Worm (Caenorhabditis elegans) whole organism, L4 larva: Measurements from ENCODE around the gene srh-31.

Experiments used
- F37D6.2 ChIP-seq: sonication (generic microtip); optimal IDR thresholded peaks from 2 replicates; lab custom pipeline; 2016; ENCODE audit warnings: mild to moderate bottlenecking, missing genetic modification characterization, missing compliant biosample characterization
- F44E2.7 ChIP-seq: fragments of 200-800 bp; sonication (Bioruptor generic); IDR thresholded peaks from 2 replicates; pipeline ENCODE4 v2.1.2; 2022; ENCODE audit warnings: missing genetic modification characterization, missing compliant biosample characterization
- R02D3.7 ChIP-seq: fragments of 150-350 bp; sonication (generic microtip); optimal IDR thresholded peaks from 3 replicates; lab custom pipeline; 2014; ENCODE audit warnings: missing biosample characterization, missing genetic modification characterization
- T26A8.4 ChIP-seq: fragments of 200-800 bp; sonication (Bioruptor generic); IDR thresholded peaks from 2 replicates; pipeline ENCODE4 v1.3.6; 2022; ENCODE audit warnings: missing genetic modification characterization, missing compliant biosample characterization
- Y48G9A.11 ChIP-seq: fragments of 200-800 bp; sonication (Bioruptor generic); IDR thresholded peaks from 2 replicates; pipeline ENCODE4 v1.3.6; 2022; ENCODE audit warnings: missing genetic modification reagents, missing genetic modification characterization, missing compliant biosample characterization
- ama-1 ChIP-seq: fragments of 150-350 bp; optimal IDR thresholded peaks from 2 replicates; lab custom pipeline; 2014; ENCODE audit warnings: inconsistent platforms, mixed read lengths
- arid-1 ChIP-seq: fragments of 200-800 bp; sonication (Bioruptor generic); conservative IDR thresholded peaks from 2 replicates; pipeline ENCODE4 v1.3.6; 2022; ENCODE audit warnings: missing genetic modification reagents, missing genetic modification characterization, missing compliant biosample characterization
- ceh-32 ChIP-seq: sonication (generic microtip); optimal IDR thresholded peaks from 2 replicates; lab custom pipeline; 2016; ENCODE audit warnings: mild to moderate bottlenecking, missing genetic modification characterization, missing compliant biosample characterization; ENCODE audit not compliant: poor library complexity
- ceh-44 ChIP-seq: fragments of 200-800 bp; sonication (Bioruptor generic); IDR thresholded peaks from 2 replicates; pipeline ENCODE4 v1.3.6; 2022; ENCODE audit warnings: missing genetic modification reagents, missing genetic modification characterization, missing compliant biosample characterization
- ceh-82 ChIP-seq: sonication (generic microtip); optimal IDR thresholded peaks from 2 replicates; lab custom pipeline; 2017; ENCODE audit warnings: missing biosample characterization, missing genetic modification characterization
- ces-1 ChIP-seq: fragments of 150-350 bp; sonication (generic microtip); optimal IDR thresholded peaks from 4 replicates; lab custom pipeline; 2014; ENCODE audit warnings: missing biosample characterization, missing genetic modification reagents, missing genetic modification characterization
- ctbp-1 ChIP-seq: fragments of 200-800 bp; sonication (Bioruptor generic); IDR thresholded peaks from 2 replicates; pipeline ENCODE4 v1.3.6; 2022; ENCODE audit warnings: missing genetic modification reagents, missing genetic modification characterization, missing compliant biosample characterization
- daf-16 ChIP-seq, 3 experiments: sonication (generic microtip); optimal IDR thresholded peaks; 2 replicates each; lab custom pipeline; 2016 to 2017; ENCODE audit warnings: missing genetic modification characterization in 3 of 3, missing genetic modification reagents in 3 of 3, mild to moderate bottlenecking in 2 of 3, missing compliant biosample characterization in 2 of 3, missing biosample characterization in 1 of 3, moderate library complexity in 1 of 3
- daf-19 ChIP-seq: fragments of 200-800 bp; sonication (Bioruptor generic); conservative IDR thresholded peaks from 2 replicates; pipeline ENCODE4 v1.3.6; 2022; ENCODE audit warnings: missing genetic modification characterization, missing compliant biosample characterization
- dpl-1 ChIP-seq: fragments of 150-350 bp; optimal IDR thresholded peaks from 2 replicates; lab custom pipeline; 2014; ENCODE audit warnings: missing biosample characterization, missing genetic modification reagents, missing genetic modification characterization
- duxl-1 ChIP-seq: sonication (generic microtip); optimal IDR thresholded peaks from 2 replicates; lab custom pipeline; 2016; ENCODE audit warnings: mild to moderate bottlenecking, missing genetic modification characterization, moderate library complexity, missing compliant biosample characterization; ENCODE audit not compliant: poor library complexity
- dve-1 ChIP-seq: sonication (generic microtip); optimal IDR thresholded peaks from 2 replicates; lab custom pipeline; 2017; ENCODE audit warnings: antibody characterized with exemption, mild to moderate bottlenecking, missing genetic modification characterization, missing compliant biosample characterization; ENCODE audit not compliant: insufficient read depth
- fkh-10 ChIP-seq: fragments of 150-350 bp; optimal IDR thresholded peaks from 2 replicates; lab custom pipeline; 2014; ENCODE audit warnings: missing biosample characterization, missing genetic modification reagents, missing genetic modification characterization
- fos-1 ChIP-seq: fragments of 150-350 bp; optimal IDR thresholded peaks from 2 replicates; lab custom pipeline; 2014; ENCODE audit warnings: missing biosample characterization, missing genetic modification characterization
- gei-8 ChIP-seq: fragments of 200-800 bp; sonication (Bioruptor generic); optimal IDR thresholded peaks from 2 replicates; lab custom pipeline; 2018; ENCODE audit warnings: mild to moderate bottlenecking, missing genetic modification characterization, missing compliant biosample characterization
- hif-1 ChIP-seq, 2 experiments: sonication (generic microtip); optimal IDR thresholded peaks; 2 replicates each; lab custom pipeline; 2016 to 2017; ENCODE audit warnings: missing compliant biosample characterization in 2 of 2, missing genetic modification characterization in 2 of 2, missing genetic modification reagents in 2 of 2, missing genotype in 2 of 2, mild to moderate bottlenecking in 1 of 2
- hlh-11 ChIP-seq: fragments of 200-800 bp; sonication (Bioruptor generic); optimal IDR thresholded peaks from 2 replicates; lab custom pipeline; 2018; ENCODE audit warnings: mild to moderate bottlenecking, missing genetic modification characterization, missing compliant biosample characterization
- jun-1 ChIP-seq: fragments of 150-350 bp; optimal IDR thresholded peaks from 2 replicates; lab custom pipeline; 2014; ENCODE audit warnings: missing biosample characterization, missing genetic modification reagents, missing genetic modification characterization
- lim-7 ChIP-seq: fragments of 200-800 bp; sonication (Bioruptor generic); IDR thresholded peaks from 2 replicates; pipeline ENCODE4 v1.3.6; 2022; ENCODE audit warnings: missing genetic modification characterization, missing compliant biosample characterization
- lin-29 ChIP-seq: fragments of 200-800 bp; sonication (Bioruptor generic); IDR thresholded peaks from 2 replicates; pipeline ENCODE4 v1.3.6; 2022; ENCODE audit warnings: missing genetic modification reagents, missing genetic modification characterization, missing compliant biosample characterization
- lin-38 ChIP-seq: fragments of 200-800 bp; sonication (Bioruptor generic); IDR thresholded peaks from 2 replicates; pipeline ENCODE4 v1.3.6; 2022; ENCODE audit warnings: missing genetic modification reagents, missing genetic modification characterization, missing compliant biosample characterization
- lsy-2 ChIP-seq, 2 experiments: fragments of 150-350 bp in 1 of 2; sonication (generic microtip) in 1 of 2; optimal IDR thresholded peaks; 2 replicates each; lab custom pipeline; 2014 to 2017; ENCODE audit warnings: missing biosample characterization in 2 of 2, missing genetic modification characterization in 2 of 2
- madf-9 ChIP-seq: fragments of 200-800 bp; sonication (Bioruptor generic); conservative IDR thresholded peaks from 2 replicates; pipeline ENCODE4 v1.3.6; 2022; ENCODE audit warnings: missing genetic modification reagents, missing genetic modification characterization, missing compliant biosample characterization
- mep-1 ChIP-seq: fragments of 150-350 bp; sonication (generic microtip); optimal IDR thresholded peaks from 3 replicates; lab custom pipeline; 2014; ENCODE audit warnings: missing biosample characterization, missing genetic modification characterization
- mes-2 ChIP-seq: sonication (generic microtip); optimal IDR thresholded peaks from 2 replicates; lab custom pipeline; 2016; ENCODE audit warnings: missing genotype, mild to moderate bottlenecking, missing genetic modification characterization, missing compliant biosample characterization; ENCODE audit not compliant: poor library complexity, severe bottlenecking
- mxl-2 ChIP-seq: fragments of 200-800 bp; sonication (Bioruptor generic); conservative IDR thresholded peaks from 2 replicates; pipeline ENCODE4 v1.3.6; 2022; ENCODE audit warnings: missing genetic modification reagents, missing genetic modification characterization, missing compliant biosample characterization
- nhr-102 ChIP-seq: sonication (generic microtip); optimal IDR thresholded peaks from 2 replicates; lab custom pipeline; 2016; ENCODE audit warnings: mild to moderate bottlenecking, missing genetic modification characterization, moderate library complexity, missing compliant biosample characterization
- nhr-11 ChIP-seq: fragments of 150-350 bp; optimal IDR thresholded peaks from 2 replicates; lab custom pipeline; 2014; ENCODE audit warnings: missing biosample characterization, missing genetic modification characterization
- nhr-25 ChIP-seq: sonication (generic microtip); optimal IDR thresholded peaks from 2 replicates; lab custom pipeline; 2017; ENCODE audit warnings: missing genetic modification characterization, mild to moderate bottlenecking, missing compliant biosample characterization, antibody characterized with exemption, moderate library complexity, borderline replicate concordance; ENCODE audit not compliant: insufficient read depth
- nhr-28 ChIP-seq: fragments of 150-350 bp; optimal IDR thresholded peaks from 2 replicates; lab custom pipeline; 2014; ENCODE audit warnings: missing biosample characterization, missing genetic modification characterization
- nhr-41 ChIP-seq: fragments of 200-800 bp; sonication (Bioruptor generic); IDR thresholded peaks from 2 replicates; pipeline ENCODE4 v1.3.6; 2022; ENCODE audit warnings: missing genetic modification reagents, missing genetic modification characterization, missing compliant biosample characterization
- nhr-77 ChIP-seq: fragments of 150-350 bp; optimal IDR thresholded peaks from 2 replicates; lab custom pipeline; 2014; ENCODE audit warnings: missing biosample characterization, missing genetic modification characterization
- pqm-1 ChIP-seq: sonication (generic microtip); optimal IDR thresholded peaks from 2 replicates; lab custom pipeline; 2017; ENCODE audit warnings: missing biosample characterization, missing genetic modification characterization
- saeg-2 ChIP-seq: fragments of 200-800 bp; sonication (Bioruptor generic); IDR thresholded peaks from 2 replicates; pipeline ENCODE4 v1.3.6; 2022; ENCODE audit warnings: missing genetic modification reagents, missing genetic modification characterization, missing compliant biosample characterization
- set-16 ChIP-seq: fragments of 200-800 bp; sonication (Bioruptor generic); IDR thresholded peaks from 2 replicates; pipeline ENCODE4 v1.3.6; 2022; ENCODE audit warnings: missing genetic modification reagents, missing genetic modification characterization, missing compliant biosample characterization
- skn-1 ChIP-seq: fragments of 150-350 bp; optimal IDR thresholded peaks from 2 replicates; lab custom pipeline; 2014; ENCODE audit warnings: missing biosample characterization, missing genetic modification characterization
- snpc-1.2 ChIP-seq: fragments of 200-800 bp; sonication (Bioruptor generic); IDR thresholded peaks from 2 replicates; pipeline ENCODE4 v1.3.6; 2022; ENCODE audit warnings: missing genetic modification reagents, missing genetic modification characterization, missing compliant biosample characterization
- spr-3 ChIP-seq: fragments of 200-800 bp; sonication (Bioruptor generic); optimal IDR thresholded peaks from 2 replicates; lab custom pipeline; 2018; ENCODE audit warnings: mild to moderate bottlenecking, missing genetic modification characterization, missing compliant biosample characterization
- unc-130 ChIP-seq: sonication (generic microtip); optimal IDR thresholded peaks from 2 replicates; lab custom pipeline; 2016; ENCODE audit warnings: missing genetic modification reagents, missing genetic modification characterization, missing compliant biosample characterization
- unc-62 ChIP-seq, 3 experiments: fragments of 150-350 bp in 1 of 3; sonication (generic microtip); optimal IDR thresholded peaks in 2 of 3; peaks in 1 of 3; 1 replicate in 1 of 3; 2 replicates in 2 of 3; lab custom pipeline; 2014 to 2017; ENCODE audit warnings: missing biosample characterization in 3 of 3, missing genetic modification characterization in 3 of 3, missing genetic modification reagents in 3 of 3, missing genotype in 1 of 3
- vab-7 ChIP-seq: fragments of 200-800 bp; sonication (Bioruptor generic); IDR thresholded peaks from 2 replicates; pipeline ENCODE4 v1.3.6; 2022; ENCODE audit warnings: missing genetic modification reagents, missing genetic modification characterization, missing compliant biosample characterization
- zag-1 ChIP-seq: fragments of 150-350 bp; optimal IDR thresholded peaks from 2 replicates; lab custom pipeline; 2014; ENCODE audit warnings: missing biosample characterization, missing genetic modification characterization
- zip-11 ChIP-seq: fragments of 200-800 bp; sonication (Bioruptor generic); IDR thresholded peaks from 2 replicates; pipeline ENCODE4 v1.3.6; 2022; ENCODE audit warnings: missing genetic modification characterization, missing compliant biosample characterization
- zip-2 ChIP-seq: fragments of 150-350 bp; optimal IDR thresholded peaks from 2 replicates; lab custom pipeline; 2014; ENCODE audit warnings: missing biosample characterization, missing genetic modification characterization
- ztf-11 ChIP-seq: fragments of 150-350 bp; optimal IDR thresholded peaks from 2 replicates; lab custom pipeline; 2014; ENCODE audit warnings: missing biosample characterization, missing genetic modification characterization

Gene srh-31

DNA sequence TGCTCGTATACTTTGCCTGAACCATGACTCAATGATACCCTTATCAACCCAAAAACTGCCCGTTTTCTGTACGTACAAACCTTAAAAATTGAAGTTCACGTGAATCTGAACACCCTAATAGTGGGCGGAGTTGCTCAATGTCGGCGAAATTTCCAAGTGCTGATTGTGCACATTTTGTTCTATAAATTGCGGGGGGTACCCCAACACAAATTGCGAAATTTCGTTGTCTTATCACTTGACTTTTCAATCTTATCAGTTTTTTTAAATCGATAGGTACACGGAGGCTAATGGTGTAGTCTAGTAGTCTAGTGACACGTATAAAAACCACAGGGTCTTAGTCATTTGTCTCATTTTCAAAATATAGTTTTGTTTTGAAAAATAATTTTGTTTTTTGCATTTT, 47.9 kb upstream of the srh-31 start, which contains the start of gene fbxa-108 (continued):
- TF ChIP-seq zag-1 (tag; lab: Kevin White, UChicago) = no peak
- TF ChIP-seq nhr-77 (tag; lab: Kevin White, UChicago) = peak; percentile 90
- TF ChIP-seq nhr-11 (tag; lab: Kevin White, UChicago) = no peak
- no peak for TF ChIP-seq nhr-25
- no peak for TF ChIP-seq skn-1
- TF ChIP-seq zip-2 = no peak
- no peak for TF ChIP-seq gei-8 (GFP tag; lab: Kevin White, UChicago)
- no peak for TF ChIP-seq F37D6.2
- peak; percentile 56 for TF ChIP-seq mep-1 (tag; lab: Kevin White, UChicago)
- no peak for TF ChIP-seq T26A8.4 (GFP tag; lab: Robert Waterston, UW)
- no peak for TF ChIP-seq F44E2.7 (GFP tag; lab: Robert Waterston, UW)
- TF ChIP-seq dpl-1 (GFP tag; lab: Kevin White, UChicago) = no peak
- TF ChIP-seq duxl-1 (tag; lab: Kevin White, UChicago) = no peak
- no peak for TF ChIP-seq arid-1 (GFP tag; lab: Robert Waterston, UW)
- no peak for TF ChIP-seq set-16 (GFP tag; lab: Robert Waterston, UW)
- no peak for TF ChIP-seq nhr-41 (GFP tag; lab: Robert Waterston, UW)
- TF ChIP-seq fos-1 (tag; lab: Kevin White, UChicago) = no peak
- no peak for TF ChIP-seq ztf-11
- TF ChIP-seq unc-130 (GFP tag; lab: Kevin White, UChicago) = no peak
- no peak for TF ChIP-seq ceh-44 (GFP tag; lab: Robert Waterston, UW)
- no peak for TF ChIP-seq lin-29 (GFP tag; lab: Robert Waterston, UW)
- no peak for TF ChIP-seq Y48G9A.11 (GFP tag; lab: Robert Waterston, UW)
- TF ChIP-seq fkh-10 = no peak
- TF ChIP-seq nhr-102 = peak; percentile 78
- no peak for TF ChIP-seq vab-7 (GFP tag; lab: Robert Waterston, UW)
- TF ChIP-seq lsy-2 (tag; optimal IDR thresholded peaks at IDR 0.05; lab: Kevin White, UChicago) = peak in 1 of 2 experiments; percentile 44
- peak; percentile 7 to 45 for TF ChIP-seq hif-1 (tag; optimal IDR thresholded peaks at IDR 0.05; lab: Kevin White, UChicago)
- peak; percentile 47 for TF ChIP-seq jun-1 (tag; lab: Kevin White, UChicago)
- peak; percentile 97 for TF ChIP-seq pqm-1 (tag; lab: Kevin White, UChicago)
- TF ChIP-seq lin-38 (GFP tag; lab: Robert Waterston, UW) = no peak
- no peak for TF ChIP-seq daf-19 (GFP tag; lab: Robert Waterston, UW)
- no peak for TF ChIP-seq lim-7
- TF ChIP-seq mxl-2 (GFP tag; lab: Robert Waterston, UW) = peak; percentile 87
- no peak for TF ChIP-seq snpc-1.2 (GFP tag; lab: Robert Waterston, UW)
- TF ChIP-seq daf-16 (GFP tag; optimal IDR thresholded peaks at IDR 0.05; lab: Kevin White, UChicago) = peak in 1 of 2 experiments; percentile 64
- peak; percentile 96 for TF ChIP-seq daf-16 (tag; optimal IDR thresholded peaks at IDR 0.05; lab: Kevin White, UChicago)
- TF ChIP-seq R02D3.7 (tag; lab: Kevin White, UChicago) = no peak
- no peak for TF ChIP-seq spr-3 (GFP tag; lab: Kevin White, UChicago)
- TF ChIP-seq saeg-2 (GFP tag; lab: Robert Waterston, UW) = no peak
- no peak for TF ChIP-seq ctbp-1 (GFP tag; lab: Robert Waterston, UW)
- no peak for TF ChIP-seq madf-9 (GFP tag; lab: Robert Waterston, UW)
- no peak for TF ChIP-seq ceh-82
- no peak for TF ChIP-seq ceh-32 (tag; lab: Kevin White, UChicago)
- peak; percentile 93 for TF ChIP-seq dve-1 (tag; lab: Kevin White, UChicago)
- no peak for TF ChIP-seq ama-1 (lab: Kevin White, UChicago)
- TF ChIP-seq mes-2 = peak; percentile 43
- peak; percentile 89 for TF ChIP-seq hlh-11
- TF ChIP-seq zip-11 (GFP tag; lab: Robert Waterston, UW) = no peak
- TF ChIP-seq ces-1 (GFP tag; lab: Kevin White, UChicago) = no peak
- no peak for TF ChIP-seq unc-62 (GFP tag; optimal IDR thresholded peaks at IDR 0.05 in 1 of 2; lab: Kevin White, UChicago)
- no peak for TF ChIP-seq unc-62 (tag; optimal IDR thresholded peaks at IDR 0.05; lab: Kevin White, UChicago)
- peak; percentile 94 for TF ChIP-seq nhr-28 (tag; lab: Kevin White, UChicago)
